Worm (Caenorhabditis elegans) whole organism, L4 larva: Measurements from ENCODE around the gene Y45G5AM.6.

Experiments
- D1046.2 ChIP-seq: fragments of 200-800 bp; sonication (Bioruptor generic); IDR thresholded peaks from 2 replicates; pipeline ENCODE4 v1.3.6; 2022; ENCODE audit warnings: missing genetic modification characterization, missing compliant biosample characterization
- F10B5.3 ChIP-seq: sonication (generic microtip); optimal IDR thresholded peaks from 2 replicates; lab custom pipeline; 2016; ENCODE audit warnings: mild to moderate bottlenecking, missing genetic modification characterization, missing compliant biosample characterization
- F37D6.2 ChIP-seq: sonication (generic microtip); optimal IDR thresholded peaks from 2 replicates; lab custom pipeline; 2016; ENCODE audit warnings: mild to moderate bottlenecking, missing genetic modification characterization, missing compliant biosample characterization
- F44E2.7 ChIP-seq: fragments of 200-800 bp; sonication (Bioruptor generic); IDR thresholded peaks from 2 replicates; pipeline ENCODE4 v2.1.2; 2022; ENCODE audit warnings: missing genetic modification characterization, missing compliant biosample characterization
- R02D3.7 ChIP-seq: fragments of 150-350 bp; sonication (generic microtip); optimal IDR thresholded peaks from 3 replicates; lab custom pipeline; 2014; ENCODE audit warnings: missing biosample characterization, missing genetic modification characterization
- T26A8.4 ChIP-seq: fragments of 200-800 bp; sonication (Bioruptor generic); IDR thresholded peaks from 2 replicates; pipeline ENCODE4 v1.3.6; 2022; ENCODE audit warnings: missing genetic modification characterization, missing compliant biosample characterization
- Y105C5A.15 ChIP-seq: fragments of 200-800 bp; sonication (Bioruptor generic); IDR thresholded peaks from 2 replicates; pipeline ENCODE4 v1.3.6; 2022; ENCODE audit warnings: missing genetic modification characterization, missing compliant biosample characterization
- Y5F2A.4 ChIP-seq: fragments of 200-800 bp; sonication (Bioruptor generic); optimal IDR thresholded peaks from 2 replicates; lab custom pipeline; 2018; ENCODE audit warnings: mild to moderate bottlenecking, missing genetic modification characterization, missing compliant biosample characterization
- Y75B8A.6 ChIP-seq: fragments of 200-800 bp; sonication (Bioruptor generic); IDR thresholded peaks from 2 replicates; pipeline ENCODE4 v1.3.6; 2022; ENCODE audit warnings: missing genetic modification reagents, missing genetic modification characterization, missing compliant biosample characterization
- ZK337.2 ChIP-seq: fragments of 200-800 bp; sonication (Bioruptor generic); IDR thresholded peaks from 2 replicates; pipeline ENCODE4 v1.3.6; 2022; ENCODE audit warnings: missing genetic modification reagents, missing genetic modification characterization, missing compliant biosample characterization
- aly-2 ChIP-seq: sonication (generic microtip); optimal IDR thresholded peaks from 2 replicates; lab custom pipeline; 2018; ENCODE audit warnings: missing biosample characterization, missing genetic modification characterization
- ama-1 ChIP-seq: fragments of 150-350 bp; optimal IDR thresholded peaks from 2 replicates; lab custom pipeline; 2014; ENCODE audit warnings: inconsistent platforms, mixed read lengths
- arid-1 ChIP-seq: fragments of 200-800 bp; sonication (Bioruptor generic); conservative IDR thresholded peaks from 2 replicates; pipeline ENCODE4 v1.3.6; 2022; ENCODE audit warnings: missing genetic modification reagents, missing genetic modification characterization, missing compliant biosample characterization
- attf-4 ChIP-seq: sonication (generic microtip); optimal IDR thresholded peaks from 3 replicates; lab custom pipeline; 2017; ENCODE audit warnings: missing biosample characterization, missing genetic modification characterization
- ceh-44 ChIP-seq: fragments of 200-800 bp; sonication (Bioruptor generic); IDR thresholded peaks from 2 replicates; pipeline ENCODE4 v1.3.6; 2022; ENCODE audit warnings: missing genetic modification reagents, missing genetic modification characterization, missing compliant biosample characterization
- ceh-62 ChIP-seq: sonication (generic microtip); optimal IDR thresholded peaks from 2 replicates; lab custom pipeline; 2017; ENCODE audit warnings: missing biosample characterization, missing genetic modification characterization
- ces-1 ChIP-seq: fragments of 150-350 bp; sonication (generic microtip); optimal IDR thresholded peaks from 4 replicates; lab custom pipeline; 2014; ENCODE audit warnings: missing biosample characterization, missing genetic modification reagents, missing genetic modification characterization
- cey-2 ChIP-seq: sonication (generic microtip); optimal IDR thresholded peaks from 3 replicates; lab custom pipeline; 2017; ENCODE audit warnings: missing genetic modification characterization, mild to moderate bottlenecking, missing compliant biosample characterization, antibody characterized with exemption, borderline replicate concordance; ENCODE audit not compliant: insufficient read depth
- ctbp-1 ChIP-seq: fragments of 200-800 bp; sonication (Bioruptor generic); IDR thresholded peaks from 2 replicates; pipeline ENCODE4 v1.3.6; 2022; ENCODE audit warnings: missing genetic modification reagents, missing genetic modification characterization, missing compliant biosample characterization
- daf-12 ChIP-seq: fragments of 150-350 bp; optimal IDR thresholded peaks from 2 replicates; lab custom pipeline; 2014; ENCODE audit warnings: missing biosample characterization, missing genetic modification reagents, missing genetic modification characterization
- daf-19 ChIP-seq: fragments of 200-800 bp; sonication (Bioruptor generic); conservative IDR thresholded peaks from 2 replicates; pipeline ENCODE4 v1.3.6; 2022; ENCODE audit warnings: missing genetic modification characterization, missing compliant biosample characterization
- daf-8 ChIP-seq: fragments of 200-800 bp; sonication (Bioruptor generic); IDR thresholded peaks from 2 replicates; pipeline ENCODE4 v1.3.6; 2022; ENCODE audit warnings: missing genetic modification characterization, missing compliant biosample characterization
- dmd-8 ChIP-seq: fragments of 200-800 bp; sonication (Bioruptor generic); IDR thresholded peaks from 2 replicates; pipeline ENCODE4 v1.3.6; 2022; ENCODE audit warnings: missing genetic modification characterization, missing compliant biosample characterization
- duxl-1 ChIP-seq: sonication (generic microtip); optimal IDR thresholded peaks from 2 replicates; lab custom pipeline; 2016; ENCODE audit warnings: mild to moderate bottlenecking, missing genetic modification characterization, moderate library complexity, missing compliant biosample characterization; ENCODE audit not compliant: poor library complexity
- fos-1 ChIP-seq: fragments of 150-350 bp; optimal IDR thresholded peaks from 2 replicates; lab custom pipeline; 2014; ENCODE audit warnings: missing biosample characterization, missing genetic modification characterization
- gei-8 ChIP-seq: fragments of 200-800 bp; sonication (Bioruptor generic); optimal IDR thresholded peaks from 2 replicates; lab custom pipeline; 2018; ENCODE audit warnings: mild to moderate bottlenecking, missing genetic modification characterization, missing compliant biosample characterization
- hlh-11 ChIP-seq: fragments of 200-800 bp; sonication (Bioruptor generic); optimal IDR thresholded peaks from 2 replicates; lab custom pipeline; 2018; ENCODE audit warnings: mild to moderate bottlenecking, missing genetic modification characterization, missing compliant biosample characterization
- lin-13 ChIP-seq: fragments of 150-350 bp; optimal IDR thresholded peaks from 2 replicates; lab custom pipeline; 2014; ENCODE audit warnings: missing biosample characterization, missing genetic modification reagents, missing genetic modification characterization
- lin-15B ChIP-seq: fragments of 150-350 bp; sonication (generic microtip); optimal IDR thresholded peaks from 3 replicates; lab custom pipeline; 2014; ENCODE audit warnings: missing biosample characterization, missing genetic modification characterization
- lin-29 ChIP-seq: fragments of 200-800 bp; sonication (Bioruptor generic); IDR thresholded peaks from 2 replicates; pipeline ENCODE4 v1.3.6; 2022; ENCODE audit warnings: missing genetic modification reagents, missing genetic modification characterization, missing compliant biosample characterization
- lin-38 ChIP-seq: fragments of 200-800 bp; sonication (Bioruptor generic); IDR thresholded peaks from 2 replicates; pipeline ENCODE4 v1.3.6; 2022; ENCODE audit warnings: missing genetic modification reagents, missing genetic modification characterization, missing compliant biosample characterization
- lir-3 ChIP-seq: sonication (generic microtip); optimal IDR thresholded peaks from 2 replicates; lab custom pipeline; 2016; ENCODE audit warnings: mild to moderate bottlenecking, missing genetic modification characterization, missing compliant biosample characterization
- madf-5 ChIP-seq, 2 experiments: fragments of 200-800 bp; sonication (Bioruptor generic); IDR thresholded peaks; 2 replicates each; pipeline ENCODE4 v1.3.6; 2022; ENCODE audit warnings: missing compliant biosample characterization in 2 of 2, missing genetic modification characterization in 2 of 2
- madf-9 ChIP-seq: fragments of 200-800 bp; sonication (Bioruptor generic); conservative IDR thresholded peaks from 2 replicates; pipeline ENCODE4 v1.3.6; 2022; ENCODE audit warnings: missing genetic modification reagents, missing genetic modification characterization, missing compliant biosample characterization
- mxl-2 ChIP-seq: fragments of 200-800 bp; sonication (Bioruptor generic); conservative IDR thresholded peaks from 2 replicates; pipeline ENCODE4 v1.3.6; 2022; ENCODE audit warnings: missing genetic modification reagents, missing genetic modification characterization, missing compliant biosample characterization
- nhr-102 ChIP-seq: sonication (generic microtip); optimal IDR thresholded peaks from 2 replicates; lab custom pipeline; 2016; ENCODE audit warnings: mild to moderate bottlenecking, missing genetic modification characterization, moderate library complexity, missing compliant biosample characterization
- nhr-237 ChIP-seq: sonication (generic microtip); optimal IDR thresholded peaks from 2 replicates; lab custom pipeline; 2017; ENCODE audit warnings: missing biosample characterization, missing genetic modification characterization
- nhr-48 ChIP-seq: sonication (generic microtip); optimal IDR thresholded peaks from 2 replicates; lab custom pipeline; 2016; ENCODE audit warnings: mild to moderate bottlenecking, missing genetic modification characterization, missing compliant biosample characterization
- nhr-6 ChIP-seq: fragments of 150-350 bp; optimal IDR thresholded peaks from 2 replicates; lab custom pipeline; 2014; ENCODE audit warnings: missing biosample characterization, missing genetic modification characterization
- nhr-76 ChIP-seq: fragments of 150-350 bp; optimal IDR thresholded peaks from 2 replicates; lab custom pipeline; 2014; ENCODE audit warnings: missing biosample characterization, missing genetic modification characterization
- pha-4 ChIP-seq, 2 experiments: fragments of 150-350 bp in 1 of 2; fragments of 200-800 bp in 1 of 2; sonication (Bioruptor generic) in 1 of 2; IDR thresholded peaks in 1 of 2; optimal IDR thresholded peaks in 1 of 2; 2 replicates each; pipeline versions ENCODE4 v1.3.6 to Lab custom; 2014 to 2022; ENCODE audit warnings: missing genetic modification characterization in 2 of 2, missing genetic modification reagents in 2 of 2, missing biosample characterization in 1 of 2, missing compliant biosample characterization in 1 of 2
- skn-1 ChIP-seq: fragments of 150-350 bp; optimal IDR thresholded peaks from 2 replicates; lab custom pipeline; 2014; ENCODE audit warnings: missing biosample characterization, missing genetic modification characterization
- spr-1 ChIP-seq: sonication (generic microtip); optimal IDR thresholded peaks from 2 replicates; lab custom pipeline; 2016; ENCODE audit warnings: mild to moderate bottlenecking, missing genetic modification characterization, missing compliant biosample characterization
- spr-3 ChIP-seq: fragments of 200-800 bp; sonication (Bioruptor generic); optimal IDR thresholded peaks from 2 replicates; lab custom pipeline; 2018; ENCODE audit warnings: mild to moderate bottlenecking, missing genetic modification characterization, missing compliant biosample characterization
- tra-1 ChIP-seq: fragments of 200-800 bp; sonication (Bioruptor generic); IDR thresholded peaks from 2 replicates; pipeline ENCODE4 v1.3.6; 2022; ENCODE audit warnings: missing genetic modification reagents, missing genetic modification characterization, missing compliant biosample characterization
- unc-130 ChIP-seq: sonication (generic microtip); optimal IDR thresholded peaks from 2 replicates; lab custom pipeline; 2016; ENCODE audit warnings: missing genetic modification reagents, missing genetic modification characterization, missing compliant biosample characterization
- unc-39 ChIP-seq: sonication (generic microtip); optimal IDR thresholded peaks from 2 replicates; lab custom pipeline; 2017; ENCODE audit warnings: missing biosample characterization, missing genetic modification characterization
- vab-7 ChIP-seq: fragments of 200-800 bp; sonication (Bioruptor generic); IDR thresholded peaks from 2 replicates; pipeline ENCODE4 v1.3.6; 2022; ENCODE audit warnings: missing genetic modification reagents, missing genetic modification characterization, missing compliant biosample characterization
- zag-1 ChIP-seq: fragments of 150-350 bp; optimal IDR thresholded peaks from 2 replicates; lab custom pipeline; 2014; ENCODE audit warnings: missing biosample characterization, missing genetic modification characterization
- zfp-3 ChIP-seq: fragments of 200-800 bp; sonication (Bioruptor generic); conservative IDR thresholded peaks from 2 replicates; pipeline ENCODE4 v1.3.6; 2022; ENCODE audit warnings: missing genetic modification reagents, missing genetic modification characterization, missing compliant biosample characterization
- ztf-11 ChIP-seq: fragments of 150-350 bp; optimal IDR thresholded peaks from 2 replicates; lab custom pipeline; 2014; ENCODE audit warnings: missing biosample characterization, missing genetic modification characterization

The Y45G5AM.6 gene

ce11 chrV:4194587-4195211 lies 42.6 kb upstream of the Y45G5AM.6 start, which contains the start of gene Y45G5AM.9 (continued):
- TF ChIP-seq arid-1 (GFP tag; lab: Robert Waterston, UW) = no peak; the same call in 1 of the 2 replicates
- no peak for TF ChIP-seq Y75B8A.6
- peak; percentile 53; the same call in 1 of the 2 replicates for TF ChIP-seq madf-9 (GFP tag; lab: Robert Waterston, UW)
- TF ChIP-seq spr-1 (tag; lab: Kevin White, UChicago) = peak; percentile 32
- TF ChIP-seq ZK337.2 (GFP tag; lab: Robert Waterston, UW) = no peak
- no peak for TF ChIP-seq R02D3.7 (tag; lab: Kevin White, UChicago)
- TF ChIP-seq hlh-11 (tag; lab: Kevin White, UChicago) = no peak
- TF ChIP-seq lin-13 (GFP tag; lab: Kevin White, UChicago) = peak; percentile 66
- TF ChIP-seq ama-1 (lab: Kevin White, UChicago) = peak; percentile 9
- TF ChIP-seq lin-15B (tag; lab: Kevin White, UChicago) = no peak
- peak; percentile 49; the same call in 1 of the 2 replicates for TF ChIP-seq T26A8.4
- peak; percentile 80 for TF ChIP-seq lin-38 (GFP tag; lab: Robert Waterston, UW)
- TF ChIP-seq daf-19 = no peak
- no peak for TF ChIP-seq madf-5 (GFP tag; IDR thresholded peaks at IDR 0.05; lab: Robert Waterston, UW)
- no peak for TF ChIP-seq unc-130 (GFP tag; lab: Kevin White, UChicago)
- no peak for TF ChIP-seq F10B5.3 (tag; lab: Kevin White, UChicago)
- TF ChIP-seq F44E2.7 (GFP tag; lab: Robert Waterston, UW) = no peak
- TF ChIP-seq vab-7 (GFP tag; lab: Robert Waterston, UW) = peak; percentile 58; the same call in 1 of the 2 replicates
- TF ChIP-seq nhr-76 (tag; lab: Kevin White, UChicago) = no peak
- TF ChIP-seq lin-29 (GFP tag; lab: Robert Waterston, UW) = no peak
- no peak for TF ChIP-seq spr-3 (GFP tag; lab: Kevin White, UChicago)
- TF ChIP-seq nhr-102 (tag; lab: Kevin White, UChicago) = peak; percentile 75
- 0 out of 2 replicates have a peak, but pooled peaks have one; percentile 55 for TF ChIP-seq pha-4 (GFP tag; IDR thresholded peaks at IDR 0.05; lab: Robert Waterston, UW)
- TF ChIP-seq pha-4 (tag; optimal IDR thresholded peaks at IDR 0.05; lab: Kevin White, UChicago) = no peak
- no peak for TF ChIP-seq skn-1 (tag; lab: Kevin White, UChicago)
- TF ChIP-seq gei-8 (GFP tag; lab: Kevin White, UChicago) = no peak
- no peak for TF ChIP-seq nhr-237 (tag; lab: Kevin White, UChicago)
- no peak for TF ChIP-seq dmd-8 (GFP tag; lab: Robert Waterston, UW)
- TF ChIP-seq fos-1 (tag; lab: Kevin White, UChicago) = no peak
- no peak for TF ChIP-seq ctbp-1 (GFP tag; lab: Robert Waterston, UW)
- TF ChIP-seq tra-1 (GFP tag; lab: Robert Waterston, UW) = no peak
- TF ChIP-seq daf-12 (tag; lab: Kevin White, UChicago) = no peak
- TF ChIP-seq ceh-62 (tag; lab: Kevin White, UChicago) = no peak
- peak; percentile 64 for TF ChIP-seq F37D6.2 (tag; lab: Kevin White, UChicago)
- no peak for TF ChIP-seq aly-2 (tag; lab: Kevin White, UChicago)
- TF ChIP-seq nhr-6 = no peak
- peak; percentile 60 for TF ChIP-seq duxl-1 (tag; lab: Kevin White, UChicago)
- TF ChIP-seq ces-1 (GFP tag; lab: Kevin White, UChicago) = no peak
- no peak for TF ChIP-seq ceh-44 (GFP tag; lab: Robert Waterston, UW)
- no peak for TF ChIP-seq cey-2 (tag; lab: Kevin White, UChicago)
- TF ChIP-seq attf-4 = no peak
- no peak for TF ChIP-seq Y105C5A.15 (GFP tag; lab: Robert Waterston, UW)
- no peak for TF ChIP-seq Y5F2A.4 (GFP tag; lab: Kevin White, UChicago)
- TF ChIP-seq D1046.2 = 0 out of 2 replicates have a peak, but pooled peaks have one; percentile 30
- TF ChIP-seq daf-8 (GFP tag; lab: Robert Waterston, UW) = no peak
- no peak for TF ChIP-seq mxl-2
- TF ChIP-seq zag-1 (tag; lab: Kevin White, UChicago) = no peak
- TF ChIP-seq lir-3 (tag; lab: Kevin White, UChicago) = no peak
- peak; percentile 56 for TF ChIP-seq nhr-48
- no peak for TF ChIP-seq zfp-3
- no peak for TF ChIP-seq ztf-11 (tag; lab: Kevin White, UChicago)
- no peak for TF ChIP-seq unc-39 (tag; lab: Kevin White, UChicago)
